Fruit fly (Drosophila melanogaster) S2 (cell line): ENCODE data around the gene CG11309.

Experiments used
- CG8478 ChIP-seq: fragments of >200 bp; optimal IDR thresholded peaks from 2 replicates; lab custom pipeline; 2018
- CTCF ChIP-seq, 2 experiments: fragments of >200 bp; optimal IDR thresholded peaks; 2 replicates each; lab custom pipeline; 2018

The CG11309 gene

dm6 chr3L:21283795-21284194, 20.7 kb downstream of the CG11309 start:
- TF ChIP-seq CTCF (optimal IDR thresholded peaks at IDR 0.05; lab: Kevin White, UChicago) (no peak), CG8478 (lab: Kevin White, UChicago) (no peak)

- no peak for TF ChIP-seq CTCF (optimal IDR thresholded peaks at IDR 0.05; lab: Kevin White, UChicago)
These were observed 21.7 kb downstream of the CG11309 start for dm6 chr3L:21282741-21283140.

- TF ChIP-seq CG8478 (lab: Kevin White, UChicago) (no peak), CTCF (optimal IDR thresholded peaks at IDR 0.05; lab: Kevin White, UChicago) (no peak)
These were observed 22.8 kb downstream of the CG11309 start for dm6 chr3L:21281706-21282105.

- peak in 1 of 2 experiments; percentile 18 for TF ChIP-seq CTCF (optimal IDR thresholded peaks at IDR 0.05; lab: Kevin White, UChicago)
- TF ChIP-seq CG8478 (lab: Kevin White, UChicago), result no peak
These were observed 23.3 kb downstream of the CG11309 start, which contains the start of gene ppl for dm6 chr3L:21280996-21281691. Gene ppl, minus strand, starts transcription at chr3L:21281506.

dm6 chr3L:21279876-21280566, 24.4 kb downstream of the CG11309 start, which contains the start of gene AcCoAS:
Gene AcCoAS, minus strand, starts transcription at chr3L:21280243.
- TF ChIP-seq CTCF (optimal IDR thresholded peaks at IDR 0.05; lab: Kevin White, UChicago) (no peak), CG8478 (lab: Kevin White, UChicago) (no peak)

dm6 chr3L:21279168-21279567, 25.3 kb downstream of the CG11309 start:
- TF ChIP-seq CG8478 (lab: Kevin White, UChicago) (no peak), CTCF (optimal IDR thresholded peaks at IDR 0.05; lab: Kevin White, UChicago) (no peak)

dm6 chr3L:21277897-21278530, 26.4 kb downstream of the CG11309 start:
- TF ChIP-seq CG8478 (lab: Kevin White, UChicago), result no peak
- no peak for TF ChIP-seq CTCF (optimal IDR thresholded peaks at IDR 0.05; lab: Kevin White, UChicago)

dm6 chr3L:21276296-21277257, 27.9 kb downstream of the CG11309 start:
- TF ChIP-seq CTCF (optimal IDR thresholded peaks at IDR 0.05; lab: Kevin White, UChicago) (no peak), CG8478 (lab: Kevin White, UChicago) (no peak)

- TF ChIP-seq CG8478 (lab: Kevin White, UChicago) (no peak), CTCF (optimal IDR thresholded peaks at IDR 0.05; lab: Kevin White, UChicago) (peak; percentile 21 to 29)
These were observed 28.6 kb downstream of the CG11309 start for dm6 chr3L:21275921-21276295.

- no peak for TF ChIP-seq CG8478 (lab: Kevin White, UChicago)
- no peak for TF ChIP-seq CTCF (optimal IDR thresholded peaks at IDR 0.05; lab: Kevin White, UChicago)
These were observed 31.0 kb downstream of the CG11309 start for dm6 chr3L:21273504-21273903.

dm6 chr3L:21270480-21270879, 34.0 kb downstream of the CG11309 start, which contains the start of gene CG9389:
Gene CG9389, minus strand, starts transcription at chr3L:21270580.
- TF ChIP-seq CG8478 (lab: Kevin White, UChicago) (no peak), CTCF (optimal IDR thresholded peaks at IDR 0.05; lab: Kevin White, UChicago) (no peak)

- TF ChIP-seq CG8478 (lab: Kevin White, UChicago) (no peak), CTCF (optimal IDR thresholded peaks at IDR 0.05; lab: Kevin White, UChicago) (no peak)
These were observed 36.5 kb downstream of the CG11309 start, which contains the start of gene CG9391 for dm6 chr3L:21267862-21268385. Gene CG9391, minus strand, starts transcription at chr3L:21268335.

dm6 chr3L:21266101-21266656, 38.3 kb downstream of the CG11309 start:
- TF ChIP-seq CTCF (optimal IDR thresholded peaks at IDR 0.05; lab: Kevin White, UChicago) (no peak), CG8478 (lab: Kevin White, UChicago) (no peak)
